Fruit fly (Drosophila melanogaster) whole organism, embryonic: ENCODE data around the gene CG12379.
A peak's percentile ranks its signal among the peaks of the same experiment; 100 is the strongest.

Experiments used
- B-H1 ChIP-seq: fragments of 200-800 bp; sonication (Bioruptor generic); IDR thresholded peaks from 3 replicates; pipeline ENCODE4 v1.3.6; 2022; ENCODE audit warnings: missing biosample characterization, missing genetic modification characterization
- BtbVII ChIP-seq: fragments of 200-800 bp; sonication (Bioruptor generic); optimal IDR thresholded peaks from 3 replicates; lab custom pipeline; 2017; ENCODE audit warnings: missing biosample characterization, mild to moderate bottlenecking, missing genetic modification characterization
- CG10267 ChIP-seq: fragments of 200-800 bp; sonication (Bioruptor generic); optimal IDR thresholded peaks from 2 replicates; lab custom pipeline; 2018; ENCODE audit warnings: missing biosample characterization, mild to moderate bottlenecking, missing genetic modification characterization, moderate library complexity
- CG10462 ChIP-seq: fragments of 200-800 bp; sonication (Bioruptor generic); optimal IDR thresholded peaks from 2 replicates; lab custom pipeline; 2016; ENCODE audit warnings: missing biosample characterization, missing genetic modification characterization
- CG12659 ChIP-seq: fragments of 200-800 bp; sonication (Bioruptor generic); optimal IDR thresholded peaks from 3 replicates; lab custom pipeline; 2017; ENCODE audit warnings: mild to moderate bottlenecking, missing biosample characterization, missing genetic modification reagents, missing genetic modification characterization
- CG13287 ChIP-seq: fragments of 200-800 bp; sonication (Bioruptor generic); IDR thresholded peaks from 2 replicates; pipeline ENCODE4 v1.3.6; 2022; ENCODE audit warnings: missing biosample characterization, missing genetic modification characterization; ENCODE audit not compliant: partially characterized antibody
- CG14050 ChIP-seq: fragments of 200-800 bp; sonication (Bioruptor generic); IDR thresholded peaks from 3 replicates; pipeline ENCODE4 v1.3.6; 2022; ENCODE audit warnings: missing biosample characterization, missing genetic modification characterization
- CG14710 ChIP-seq: fragments of 200-800 bp; sonication (Bioruptor generic); optimal IDR thresholded peaks from 3 replicates; lab custom pipeline; 2019; ENCODE audit warnings: missing biosample characterization, mild to moderate bottlenecking, missing genetic modification characterization, moderate library complexity
- CG15011 ChIP-seq: fragments of 200-800 bp; sonication (Bioruptor generic); optimal IDR thresholded peaks from 3 replicates; lab custom pipeline; 2018; ENCODE audit warnings: missing biosample characterization, mild to moderate bottlenecking, missing genetic modification characterization
- CG15601 ChIP-seq: fragments of 200-800 bp; sonication (Bioruptor generic); optimal IDR thresholded peaks from 3 replicates; lab custom pipeline; 2019; ENCODE audit warnings: missing biosample characterization, mild to moderate bottlenecking, missing genetic modification characterization, moderate library complexity
- CG15696 ChIP-seq: fragments of 200-800 bp; sonication (Bioruptor generic); optimal IDR thresholded peaks from 2 replicates; lab custom pipeline; 2019; ENCODE audit warnings: missing biosample characterization, mild to moderate bottlenecking, missing genetic modification characterization, moderate library complexity
- CG17328 ChIP-seq: fragments of 200-800 bp; sonication (Bioruptor generic); IDR thresholded peaks from 2 replicates; pipeline ENCODE4 v1.3.6; 2022; ENCODE audit warnings: missing biosample characterization, missing genetic modification characterization
- CG17385 ChIP-seq: fragments of 200-800 bp; sonication (Bioruptor generic); optimal IDR thresholded peaks from 3 replicates; lab custom pipeline; 2018; ENCODE audit warnings: missing biosample characterization, mild to moderate bottlenecking, missing genetic modification characterization
- CG18619 ChIP-seq: fragments of 200-800 bp; sonication (Bioruptor generic); optimal IDR thresholded peaks from 3 replicates; lab custom pipeline; 2017; ENCODE audit warnings: missing biosample characterization, mild to moderate bottlenecking, missing genetic modification characterization
- CG2199 ChIP-seq: fragments of 200-800 bp; sonication (Bioruptor generic); IDR thresholded peaks from 3 replicates; pipeline ENCODE4 v1.3.6; 2022; ENCODE audit warnings: missing biosample characterization, missing genetic modification characterization
- CG30020 ChIP-seq: fragments of 200-800 bp; optimal IDR thresholded peaks from 2 replicates; lab custom pipeline; 2019; ENCODE audit warnings: missing biosample characterization, mild to moderate bottlenecking, missing genetic modification characterization, moderate library complexity
- CG3995 ChIP-seq: fragments of 200-800 bp; sonication (Bioruptor generic); optimal IDR thresholded peaks from 3 replicates; lab custom pipeline; 2016; ENCODE audit warnings: missing biosample characterization, missing genetic modification characterization
- CG4617 ChIP-seq: fragments of 200-800 bp; sonication (Bioruptor generic); optimal IDR thresholded peaks from 3 replicates; lab custom pipeline; 2016; ENCODE audit warnings: missing biosample characterization, missing genetic modification characterization, borderline replicate concordance
- CG4854 ChIP-seq: fragments of 200-800 bp; sonication (Bioruptor generic); optimal IDR thresholded peaks from 2 replicates; lab custom pipeline; 2016; ENCODE audit warnings: missing biosample characterization, missing genetic modification characterization, inconsistent platforms
- CG6175 ChIP-seq: fragments of 200-800 bp; sonication (Bioruptor generic); IDR thresholded peaks from 3 replicates; pipeline ENCODE4 v1.3.6; 2022; ENCODE audit warnings: missing biosample characterization, missing genetic modification characterization
- CG8089 ChIP-seq: fragments of 200-800 bp; sonication (Bioruptor generic); optimal IDR thresholded peaks from 3 replicates; lab custom pipeline; 2016; ENCODE audit warnings: missing biosample characterization, missing genetic modification characterization
- CG9797 ChIP-seq: fragments of 200-800 bp; sonication (Bioruptor generic); optimal IDR thresholded peaks from 3 replicates; lab custom pipeline; 2018; ENCODE audit warnings: missing biosample characterization, mild to moderate bottlenecking, missing genetic modification characterization
- CTCF ChIP-seq: fragments of 200-800 bp; sonication (Bioruptor generic); optimal IDR thresholded peaks from 2 replicates; lab custom pipeline; 2017; ENCODE audit warnings: missing biosample characterization, mild to moderate bottlenecking, missing genetic modification characterization, moderate library complexity
- Dad ChIP-seq: fragments of 200-800 bp; sonication (Bioruptor generic); optimal IDR thresholded peaks from 3 replicates; lab custom pipeline; 2016; ENCODE audit warnings: missing biosample characterization, missing genetic modification characterization
- Gug ChIP-seq: fragments of 200-800 bp; sonication (Bioruptor generic); IDR thresholded peaks from 4 replicates; pipeline ENCODE4 v1.3.6; 2022; ENCODE audit warnings: missing biosample characterization, missing genetic modification characterization
- HLH54F ChIP-seq: fragments of 200-800 bp; sonication (Bioruptor generic); optimal IDR thresholded peaks from 3 replicates; lab custom pipeline; 2016; ENCODE audit warnings: missing biosample characterization, missing genetic modification characterization
- Max ChIP-seq: fragments of 200-800 bp; sonication (Bioruptor generic); optimal IDR thresholded peaks from 2 replicates; lab custom pipeline; 2016; ENCODE audit warnings: missing biosample characterization, mild to moderate bottlenecking, missing genetic modification characterization
- Neu2 ChIP-seq: fragments of 200-800 bp; sonication (Bioruptor generic); optimal IDR thresholded peaks from 3 replicates; lab custom pipeline; 2016; ENCODE audit warnings: missing biosample characterization, missing genetic modification characterization, borderline replicate concordance
- Nf-YC ChIP-seq: fragments of 200-800 bp; optimal IDR thresholded peaks from 3 replicates; lab custom pipeline; 2019; ENCODE audit warnings: missing biosample characterization, mild to moderate bottlenecking, missing genetic modification characterization, moderate library complexity
- Rx ChIP-seq: fragments of 200-800 bp; sonication (Bioruptor generic); IDR thresholded peaks from 2 replicates; pipeline ENCODE4 v1.3.6; 2022; ENCODE audit warnings: missing biosample characterization, missing genetic modification characterization
- Side ChIP-seq: fragments of 200-800 bp; sonication (Bioruptor generic); optimal IDR thresholded peaks from 2 replicates; lab custom pipeline; 2016; ENCODE audit warnings: missing biosample characterization, missing genetic modification characterization
- Sin3A ChIP-seq: fragments of >200 bp; optimal IDR thresholded peaks from 2 replicates; lab custom pipeline; 2018
- Sry-β ChIP-seq: fragments of 200-800 bp; sonication (Bioruptor generic); optimal IDR thresholded peaks from 2 replicates; lab custom pipeline; 2018; ENCODE audit warnings: missing biosample characterization, mild to moderate bottlenecking, missing genetic modification characterization, moderate library complexity
- amos ChIP-seq: fragments of 200-800 bp; sonication (Bioruptor generic); IDR thresholded peaks from 2 replicates; pipeline ENCODE4 v1.3.6; 2022; ENCODE audit warnings: missing biosample characterization, missing genetic modification characterization; ENCODE audit not compliant: partially characterized antibody
- bbx ChIP-seq: fragments of 200-800 bp; sonication (Bioruptor generic); IDR thresholded peaks from 2 replicates; pipeline ENCODE4 v1.3.6; 2022; ENCODE audit warnings: missing biosample characterization, missing genetic modification characterization; ENCODE audit not compliant: partially characterized antibody
- chn ChIP-seq: fragments of 200-800 bp; sonication (Bioruptor generic); optimal IDR thresholded peaks from 2 replicates; lab custom pipeline; 2016; ENCODE audit warnings: missing biosample characterization, missing genetic modification characterization
- croc ChIP-seq: fragments of 200-800 bp; sonication (Bioruptor generic); conservative IDR thresholded peaks from 3 replicates; pipeline ENCODE4 v1.3.6; 2022; ENCODE audit warnings: missing biosample characterization, missing genetic modification characterization
- dimm ChIP-seq: fragments of 200-800 bp; sonication (Bioruptor generic); IDR thresholded peaks from 2 replicates; pipeline ENCODE4 v1.3.6; 2022; ENCODE audit warnings: missing biosample characterization, missing genetic modification characterization
- exex ChIP-seq: fragments of 200-800 bp; sonication (Bioruptor generic); optimal IDR thresholded peaks from 4 replicates; lab custom pipeline; 2018; ENCODE audit warnings: missing biosample characterization, mild to moderate bottlenecking, missing genetic modification characterization, moderate library complexity
- h ChIP-seq: fragments of >200 bp; optimal IDR thresholded peaks from 2 replicates; lab custom pipeline; 2017
- kah ChIP-seq: fragments of 200-800 bp; sonication (Bioruptor generic); optimal IDR thresholded peaks from 2 replicates; lab custom pipeline; 2018; ENCODE audit warnings: missing biosample characterization, mild to moderate bottlenecking, missing genetic modification characterization
- kni ChIP-seq: fragments of 200-800 bp; sonication (Bioruptor generic); optimal IDR thresholded peaks from 3 replicates; lab custom pipeline; 2017; ENCODE audit warnings: mild to moderate bottlenecking, missing biosample characterization, missing genetic modification reagents, missing genetic modification characterization
- onecut ChIP-seq: fragments of 200-800 bp; sonication (Bioruptor generic); IDR thresholded peaks from 2 replicates; pipeline ENCODE4 v1.3.6; 2022; ENCODE audit warnings: missing biosample characterization, missing genetic modification characterization
- org-1 ChIP-seq: fragments of 200-800 bp; sonication (Bioruptor generic); optimal IDR thresholded peaks from 2 replicates; lab custom pipeline; 2017; ENCODE audit warnings: missing biosample characterization, missing genetic modification characterization
- otp ChIP-seq: fragments of 200-800 bp; sonication (Bioruptor generic); IDR thresholded peaks from 3 replicates; pipeline ENCODE4, ENCODE4 v1.3.6; 2022; ENCODE audit warnings: missing biosample characterization, missing genetic modification characterization
- prd ChIP-seq, 3 experiments: fragments of >200 bp in 2 of 3; fragments of 200-800 bp in 1 of 3; sonication (Bioruptor generic) in 1 of 3; optimal IDR thresholded peaks in 2 of 3; IDR thresholded peaks in 1 of 3; 2 replicates in 2 of 3; 3 replicates in 1 of 3; pipeline versions ENCODE4 v1.3.6 to Lab custom; 2017 to 2022; ENCODE audit warnings: missing biosample characterization in 1 of 3, missing genetic modification characterization in 1 of 3
- sisA ChIP-seq: fragments of 200-800 bp; sonication (Bioruptor generic); IDR thresholded peaks from 2 replicates; pipeline ENCODE4 v1.3.6; 2022; ENCODE audit warnings: missing biosample characterization, missing genetic modification characterization
- sr ChIP-seq: fragments of 200-800 bp; sonication (Bioruptor generic); IDR thresholded peaks from 3 replicates; pipeline ENCODE4 v1.3.6; 2022; ENCODE audit warnings: missing biosample characterization, missing genetic modification characterization
- sug ChIP-seq: fragments of 200-800 bp; optimal IDR thresholded peaks from 2 replicates; lab custom pipeline; 2019; ENCODE audit warnings: missing biosample characterization, mild to moderate bottlenecking, missing genetic modification characterization, moderate library complexity
- trem ChIP-seq: fragments of 200-800 bp; optimal IDR thresholded peaks from 3 replicates; lab custom pipeline; 2019; ENCODE audit warnings: missing biosample characterization, mild to moderate bottlenecking, missing genetic modification characterization, moderate library complexity
- unpg ChIP-seq: fragments of 200-800 bp; sonication (Bioruptor generic); optimal IDR thresholded peaks from 3 replicates; lab custom pipeline; 2018; ENCODE audit warnings: missing biosample characterization, mild to moderate bottlenecking, missing genetic modification characterization, moderate library complexity
- wor ChIP-seq: fragments of 200-800 bp; sonication (Bioruptor generic); IDR thresholded peaks from 2 replicates; pipeline ENCODE4 v1.3.6; 2022; ENCODE audit warnings: missing biosample characterization, missing genetic modification characterization
- zfh2 ChIP-seq: fragments of 200-800 bp; sonication (Bioruptor generic); optimal IDR thresholded peaks from 2 replicates; lab custom pipeline; 2016; ENCODE audit warnings: missing biosample characterization, missing genetic modification characterization

The CG12379 gene

DNA sequence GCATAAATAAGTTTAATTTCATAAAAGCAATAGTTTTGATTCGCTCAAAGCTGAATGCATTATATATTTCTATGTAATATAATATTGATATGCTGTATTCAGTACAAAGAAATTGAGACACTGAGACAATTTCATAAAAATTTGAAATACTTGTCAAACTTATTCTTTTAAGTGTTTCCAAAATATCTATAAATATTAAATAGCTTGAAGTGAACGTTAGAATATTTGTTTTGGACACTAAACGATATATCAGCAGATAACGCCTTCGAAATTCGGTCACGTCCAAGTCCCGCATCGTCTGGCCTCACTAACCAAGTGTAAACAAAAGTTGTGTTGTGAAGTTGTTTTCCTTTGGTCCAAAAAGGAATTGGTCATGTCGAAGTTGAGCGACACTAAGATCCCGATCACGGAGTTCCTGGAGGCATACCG, 23.0 kb downstream of the CG12379 start:
- TF ChIP-seq CG4854 (GFP tag; lab: Kevin White, UChicago), result no peak
- no peak for TF ChIP-seq dimm (GFP tag; lab: Robert Waterston, UW)
- TF ChIP-seq CG12659 (GFP tag; lab: Kevin White, UChicago), result no peak
- TF ChIP-seq CG9797 (GFP tag; lab: Kevin White, UChicago), result peak; percentile 42
- peak; percentile 72 for TF ChIP-seq CG14710 (tag; lab: Kevin White, UChicago)
- peak; percentile 7 for TF ChIP-seq CG10267
- TF ChIP-seq Sry-β (GFP tag; lab: Kevin White, UChicago), result no peak
- no peak for TF ChIP-seq Dad
- TF ChIP-seq CG13287, result no peak
- TF ChIP-seq kah, result no peak
- no peak for TF ChIP-seq CG8089 (GFP tag; lab: Kevin White, UChicago)
- no peak for TF ChIP-seq CG18619 (GFP tag; lab: Kevin White, UChicago)
- TF ChIP-seq Max (GFP tag; lab: Kevin White, UChicago), result peak; percentile 4
- no peak for TF ChIP-seq croc (GFP tag; lab: Robert Waterston, UW)
- TF ChIP-seq prd (optimal IDR thresholded peaks at IDR 0.05; lab: Kevin White, UChicago), result no peak
- no peak for TF ChIP-seq prd (GFP tag; IDR thresholded peaks at IDR 0.05; lab: Robert Waterston, UW)
- no peak for TF ChIP-seq chn (GFP tag; lab: Kevin White, UChicago)
- TF ChIP-seq wor (GFP tag; lab: Robert Waterston, UW), result no peak
- peak; percentile 7 for TF ChIP-seq CG15601 (tag; lab: Kevin White, UChicago)
- no peak for TF ChIP-seq otp (GFP tag; lab: Robert Waterston, UW)
- TF ChIP-seq CG10462 (GFP tag; lab: Kevin White, UChicago), result no peak
- no peak for TF ChIP-seq Gug (GFP tag; lab: Robert Waterston, UW)
- no peak for TF ChIP-seq Neu2 (GFP tag; lab: Kevin White, UChicago)
- TF ChIP-seq sug (tag; lab: Kevin White, UChicago), result no peak
- TF ChIP-seq trem (tag; lab: Kevin White, UChicago), result no peak
- TF ChIP-seq CG3995, result peak; percentile 85
- no peak for TF ChIP-seq org-1 (GFP tag; lab: Kevin White, UChicago)
- TF ChIP-seq CG14050 (GFP tag; lab: Robert Waterston, UW), result no peak
- TF ChIP-seq Rx, result no peak
- no peak for TF ChIP-seq BtbVII (GFP tag; lab: Kevin White, UChicago)
- no peak for TF ChIP-seq CG6175 (GFP tag; lab: Robert Waterston, UW)
- no peak for TF ChIP-seq Nf-YC
- no peak for TF ChIP-seq CG15696 (tag; lab: Kevin White, UChicago)
- no peak for TF ChIP-seq exex (tag; lab: Kevin White, UChicago)
- no peak for TF ChIP-seq B-H1 (GFP tag; lab: Robert Waterston, UW)
- no peak for TF ChIP-seq CG2199 (GFP tag; lab: Robert Waterston, UW)
- no peak for TF ChIP-seq Side (GFP tag; lab: Kevin White, UChicago)
- TF ChIP-seq CG17328 (GFP tag; lab: Robert Waterston, UW), result no peak
- no peak for TF ChIP-seq CG17385 (GFP tag; lab: Kevin White, UChicago)
- no peak for TF ChIP-seq CTCF (GFP tag; lab: Kevin White, UChicago)
- no peak for TF ChIP-seq zfh2 (GFP tag; lab: Kevin White, UChicago)
- no peak for TF ChIP-seq sisA (GFP tag; lab: Robert Waterston, UW)
- TF ChIP-seq CG30020 (tag; lab: Kevin White, UChicago), result peak; percentile 20
- TF ChIP-seq HLH54F (GFP tag; lab: Kevin White, UChicago), result no peak
- no peak for TF ChIP-seq onecut (GFP tag; lab: Robert Waterston, UW)
- TF ChIP-seq amos (GFP tag; lab: Robert Waterston, UW), result 0 out of 2 replicates have a peak, but pooled peaks have one; percentile 8
- no peak for TF ChIP-seq unpg (GFP tag; lab: Kevin White, UChicago)
- no peak for TF ChIP-seq bbx (GFP tag; lab: Robert Waterston, UW)
- no peak for TF ChIP-seq h (lab: Kevin White, UChicago)
- TF ChIP-seq CG4617 (GFP tag; lab: Kevin White, UChicago), result peak; percentile 13
- TF ChIP-seq sr, result no peak
- TF ChIP-seq kni, result no peak
- TF ChIP-seq CG15011 (GFP tag; lab: Kevin White, UChicago), result no peak
- TF ChIP-seq Sin3A (lab: Kevin White, UChicago), result peak; percentile 21
